Worm (Caenorhabditis elegans): ENCODE measurements around the gene B0244.9.
A peak's percentile ranks its signal among the peaks of the same experiment; 100 is the strongest.

Gene B0244.9

ce11 chrIII:5706077-5706627, 24.7 kb downstream of the B0244.9 start, which contains the start of gene rpl-23 (continued):
- peak; percentile 73 for TF ChIP-seq ztf-7 (tag; optimal IDR thresholded peaks at IDR 0.05)
- TF ChIP-seq nhr-111 (GFP tag; optimal IDR thresholded peaks at IDR 0.05), result no peak
- TF ChIP-seq nhr-48 (tag; optimal IDR thresholded peaks at IDR 0.05), result peak; percentile 13
- no peak for TF ChIP-seq unc-39 (tag; optimal IDR thresholded peaks at IDR 0.05)
- TF ChIP-seq zfp-2 (tag; optimal IDR thresholded peaks at IDR 0.05), result peak; percentile 70
- no peak for TF ChIP-seq egl-43 (GFP tag; IDR thresholded peaks at IDR 0.05)
- peak; percentile 85 for TF ChIP-seq T20F7.1 (GFP tag; optimal IDR thresholded peaks at IDR 0.05)
- TF ChIP-seq gei-8 (GFP tag; optimal IDR thresholded peaks at IDR 0.05), result no peak
- no peak for TF ChIP-seq nhr-42 (GFP tag; IDR thresholded peaks at IDR 0.05)
- peak in 1 of 2 experiments; percentile 58 for TF ChIP-seq ZK546.5 (tag; optimal IDR thresholded peaks at IDR 0.05)

ce11 chrIII:5705228-5705888, 25.5 kb downstream of the B0244.9 start, which contains the start of gene swp-1:
TSS of gene swp-1 (minus strand) at chrIII:5705525.
- TF ChIP-seq nhr-10 (tag; optimal IDR thresholded peaks at IDR 0.05) (no peak), dmd-8 (GFP tag; IDR thresholded peaks at IDR 0.05) (0 out of 2 replicates have a peak, but pooled peaks have one; percentile 19), spr-1 (tag; optimal IDR thresholded peaks at IDR 0.05) (no peak), mxl-2 (GFP tag; conservative IDR thresholded peaks at IDR 0.05) (no peak), lim-7 (GFP tag; IDR thresholded peaks at IDR 0.05) (0 out of 2 replicates have a peak, but pooled peaks have one; percentile 6), zfp-3 (GFP tag; conservative IDR thresholded peaks at IDR 0.05) (0 out of 2 replicates have a peak, but pooled peaks have one; percentile 12), ZK546.5 (tag; optimal IDR thresholded peaks at IDR 0.05) (no peak), Y48G9A.11 (GFP tag; IDR thresholded peaks at IDR 0.05) (peak; percentile 33; the same call in 1 of the 2 replicates), fos-1 (tag; optimal IDR thresholded peaks at IDR 0.05) (no peak), ces-1 (GFP tag; optimal IDR thresholded peaks at IDR 0.05) (no peak), attf-4 (tag; optimal IDR thresholded peaks at IDR 0.05) (no peak), jun-1 (tag; optimal IDR thresholded peaks at IDR 0.05) (no peak), ama-1 (optimal IDR thresholded peaks at IDR 0.05) (peak; percentile 51), lin-39 (tag; optimal IDR thresholded peaks at IDR 0.05) (no peak), ztf-7 (tag; optimal IDR thresholded peaks at IDR 0.05) (no peak), F49E8.2 (tag; optimal IDR thresholded peaks at IDR 0.05; ENCODE audit: borderline replicate concordance) (peak; percentile 70), arid-1 (GFP tag; conservative IDR thresholded peaks at IDR 0.05) (peak; percentile 70), tra-1 (GFP tag; IDR thresholded peaks at IDR 0.05) (no peak), D1046.2 (GFP tag; IDR thresholded peaks at IDR 0.05) (no peak), nhr-41 (GFP tag; IDR thresholded peaks at IDR 0.05) (no peak), nhr-25 (tag; optimal IDR thresholded peaks at IDR 0.05; ENCODE audit: borderline replicate concordance, insufficient read depth) (no peak), nhr-102 (tag; optimal IDR thresholded peaks at IDR 0.05) (no peak), daf-19 (GFP tag; conservative IDR thresholded peaks at IDR 0.05) (no peak), snpc-1.2 (GFP tag; IDR thresholded peaks at IDR 0.05) (peak; percentile 48; the same call in 1 of the 2 replicates), ceh-44 (GFP tag; IDR thresholded peaks at IDR 0.05) (no peak), snpc-4 (tag; optimal IDR thresholded peaks at IDR 0.05) (no peak), Y5F2A.4 (GFP tag; optimal IDR thresholded peaks at IDR 0.05) (no peak), hlh-30 (tag; optimal IDR thresholded peaks at IDR 0.05; ENCODE audit: insufficient read depth) (no peak), pqm-1 (tag; optimal IDR thresholded peaks at IDR 0.05) (no peak), lsy-2 (tag; optimal IDR thresholded peaks at IDR 0.05) (no peak), duxl-1 (tag; optimal IDR thresholded peaks at IDR 0.05; ENCODE audit: poor library complexity) (no peak), ctbp-1 (GFP tag; IDR thresholded peaks at IDR 0.05) (peak; percentile 35; the same call in 1 of the 2 replicates), mdl-1 (tag; optimal IDR thresholded peaks at IDR 0.05) (no peak), mxl-3 (GFP tag; optimal IDR thresholded peaks at IDR 0.05) (no peak), aha-1 (tag) (peak; percentile 59), F37D6.2 (tag; optimal IDR thresholded peaks at IDR 0.05) (no peak), ztf-11 (tag; optimal IDR thresholded peaks at IDR 0.05) (no peak), zip-11 (GFP tag; IDR thresholded peaks at IDR 0.05) (no peak), nhr-111 (GFP tag; optimal IDR thresholded peaks at IDR 0.05) (no peak), lin-38 (GFP tag; IDR thresholded peaks at IDR 0.05) (peak; percentile 48), Y105C5A.15 (GFP tag; IDR thresholded peaks at IDR 0.05) (peak; percentile 3; the same call in 1 of the 2 replicates)

Measured in whole organism, L4 larva.